Worm (Caenorhabditis elegans) whole organism, L4 larva: ENCODE measurements around the gene coa-7.

Experiments
- F10B5.3 ChIP-seq: sonication (generic microtip); optimal IDR thresholded peaks from 2 replicates; lab custom pipeline; 2016; ENCODE audit warnings: mild to moderate bottlenecking, missing genetic modification characterization, missing compliant biosample characterization
- aha-1 ChIP-seq: fragments of 150-350 bp; peaks from one replicate; lab custom pipeline; 2014; ENCODE audit warnings: missing biosample characterization, missing genetic modification characterization
- lin-13 ChIP-seq: fragments of 150-350 bp; optimal IDR thresholded peaks from 2 replicates; lab custom pipeline; 2014; ENCODE audit warnings: missing biosample characterization, missing genetic modification reagents, missing genetic modification characterization
- unc-39 ChIP-seq: sonication (generic microtip); optimal IDR thresholded peaks from 2 replicates; lab custom pipeline; 2017; ENCODE audit warnings: missing biosample characterization, missing genetic modification characterization

ce11 chrII:11617715-11618114 is 33.2 kb downstream of the coa-7 start:
- TF ChIP-seq unc-39 (no peak), lin-13 (no peak), aha-1 (tag; lab: Kevin White, UChicago) (no peak), F10B5.3 (tag; lab: Kevin White, UChicago) (no peak)
